Fruit fly (Drosophila melanogaster) whole organism: Measurements from ENCODE around the gene Sec23.

Experiments
- pan ChIP-seq: fragments of >200 bp; optimal IDR thresholded peaks from 2 replicates; lab custom pipeline; 2017
- usp ChIP-seq: fragments of >200 bp; optimal IDR thresholded peaks from 2 replicates; lab custom pipeline; 2017; ENCODE audit warnings: missing biosample characterization, missing genetic modification characterization, mixed read lengths

DNA sequence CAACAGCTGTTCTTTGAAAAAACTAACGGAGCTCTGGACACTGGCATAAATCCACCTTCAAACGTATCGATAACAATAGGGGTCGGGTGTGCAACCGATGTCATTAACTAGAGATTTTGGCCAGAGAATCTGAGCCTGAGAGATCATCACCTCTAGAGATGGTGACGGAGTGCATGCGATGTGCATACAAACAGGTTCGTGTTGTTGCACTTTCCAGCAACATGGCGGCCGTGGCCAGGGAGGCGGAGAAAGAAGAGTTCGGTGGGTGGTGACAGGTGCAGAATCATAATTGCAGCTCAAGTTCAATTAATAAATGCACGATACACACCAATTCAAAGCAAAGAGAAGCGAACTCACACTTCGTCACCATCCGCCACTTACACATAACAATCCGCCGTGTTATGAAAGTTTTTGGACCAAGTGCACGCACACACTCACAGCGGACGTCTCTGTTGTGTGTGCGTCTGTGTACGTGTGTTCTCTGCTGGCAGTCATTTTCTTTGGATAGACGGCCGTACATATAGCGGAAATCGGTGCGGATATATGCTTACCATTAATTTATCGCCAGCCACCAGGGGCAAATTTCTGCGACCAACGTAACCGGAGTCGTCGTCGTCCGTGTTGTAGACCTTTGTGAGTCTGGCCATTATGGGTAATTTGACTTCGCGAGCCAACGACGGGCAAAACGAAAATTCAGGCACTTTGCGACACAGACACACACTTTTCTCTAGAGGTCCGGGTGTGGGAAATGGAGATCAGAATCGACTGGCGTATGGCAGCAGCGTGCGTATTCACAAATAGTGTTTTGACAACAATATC, 10.3 kb downstream of the Sec23 start:
- TF ChIP-seq usp (GFP tag; lab: Kevin White, UChicago) = no peak
- no peak for TF ChIP-seq pan (lab: Kevin White, UChicago)
